Fruit fly (Drosophila melanogaster) whole organism, pupa: Measurements from ENCODE around the gene Ir75c.

Experiments used
- CG13204 ChIP-seq: fragments of 200-800 bp; sonication (Bioruptor generic); optimal IDR thresholded peaks from 2 replicates; lab custom pipeline; 2018; ENCODE audit warnings: missing biosample characterization, mild to moderate bottlenecking, missing genetic modification characterization, moderate library complexity
- CG8159 ChIP-seq: fragments of 200-800 bp; sonication (Bioruptor generic); optimal IDR thresholded peaks from 3 replicates; lab custom pipeline; 2018; ENCODE audit warnings: missing biosample characterization, mild to moderate bottlenecking, missing genetic modification characterization, moderate library complexity
- CG9948 ChIP-seq: fragments of 200-800 bp; sonication (Bioruptor generic); optimal IDR thresholded peaks from 2 replicates; lab custom pipeline; 2018; ENCODE audit warnings: missing biosample characterization, mild to moderate bottlenecking, missing genetic modification characterization, moderate library complexity
- Pif1A ChIP-seq: fragments of 200-800 bp; sonication (Bioruptor generic); optimal IDR thresholded peaks from 3 replicates; lab custom pipeline; 2016; ENCODE audit warnings: missing biosample characterization, missing genetic modification characterization

dm6 chr3L:17822784-17823383 lies at the start of gene Ir75c, which contains the start of gene Grd:
- no peak for TF ChIP-seq Pif1A (GFP tag; lab: Kevin White, UChicago)
- TF ChIP-seq CG8159 (tag; lab: Kevin White, UChicago): no peak
- no peak for TF ChIP-seq CG13204 (GFP tag; lab: Kevin White, UChicago)
- TF ChIP-seq CG9948: no peak
